Worm (Caenorhabditis elegans) whole organism, L4/young adult: ENCODE results near the gene F32H5.3.

Experiments used
- dao-5 ChIP-seq: sonication (generic microtip); optimal IDR thresholded peaks from 2 replicates; lab custom pipeline; 2016; ENCODE audit warnings: missing genotype, missing genetic modification characterization, moderate library complexity, missing compliant biosample characterization
- him-1 ChIP-seq: sonication (generic microtip); optimal IDR thresholded peaks from 2 replicates; lab custom pipeline; 2016; ENCODE audit warnings: missing genotype, missing genetic modification reagents, missing genetic modification characterization, missing compliant biosample characterization

DNA sequence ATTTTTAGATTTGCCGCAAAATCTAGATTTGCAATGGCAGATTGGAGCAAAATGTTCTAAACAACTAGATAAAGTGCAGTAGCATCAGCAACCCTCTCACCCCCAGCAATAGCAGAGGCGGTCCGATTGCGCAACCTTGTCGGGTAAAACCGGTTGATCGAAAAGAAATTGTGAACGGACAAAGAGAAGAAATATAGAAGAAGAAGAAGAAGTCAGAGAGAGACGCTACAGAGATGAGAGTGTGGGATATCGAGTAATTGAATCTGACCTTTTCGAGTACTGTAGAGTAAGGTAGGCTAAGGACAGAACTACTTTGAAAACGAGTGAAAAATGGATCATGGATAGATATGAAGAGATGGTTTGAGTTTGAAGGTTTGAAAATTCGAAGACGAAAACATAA, 16.7 kb downstream of the F32H5.3 start:
- TF ChIP-seq him-1 (tag; lab: Kevin White, UChicago) (no peak), dao-5 (tag; lab: Kevin White, UChicago) (no peak)
